Worm (Caenorhabditis elegans) whole organism, L3 larva: ENCODE measurements around the gene H20J04.7.

Source experiments
- ZK546.5 ChIP-seq: sonication (generic microtip); optimal IDR thresholded peaks from 2 replicates; lab custom pipeline; 2017; ENCODE audit warnings: missing biosample characterization, missing genetic modification characterization
- aly-2 ChIP-seq: fragments of 150-350 bp; optimal IDR thresholded peaks from 2 replicates; lab custom pipeline; 2014; ENCODE audit warnings: missing biosample characterization, missing genetic modification characterization
- ama-1 ChIP-seq: fragments of 150-350 bp; optimal IDR thresholded peaks from 2 replicates; lab custom pipeline; 2018
- daf-12 ChIP-seq: fragments of 150-350 bp; optimal IDR thresholded peaks from 2 replicates; lab custom pipeline; 2014; ENCODE audit warnings: missing biosample characterization, missing genetic modification reagents, missing genetic modification characterization
- fos-1 ChIP-seq: fragments of 150-350 bp; optimal IDR thresholded peaks from 2 replicates; lab custom pipeline; 2014; ENCODE audit warnings: missing biosample characterization, missing genetic modification characterization
- lin-39 ChIP-seq: fragments of 150-350 bp; optimal IDR thresholded peaks from 2 replicates; lab custom pipeline; 2018; ENCODE audit warnings: missing biosample characterization, missing genetic modification reagents, missing genetic modification characterization
- nfya-1 ChIP-seq: sonication (generic microtip); optimal IDR thresholded peaks from 2 replicates; lab custom pipeline; 2017; ENCODE audit warnings: missing genetic modification characterization, mild to moderate bottlenecking, missing compliant biosample characterization, antibody characterized with exemption, moderate library complexity; ENCODE audit not compliant: insufficient read depth
- nhr-23 ChIP-seq: fragments of 150-350 bp; optimal IDR thresholded peaks from 2 replicates; lab custom pipeline; 2014; ENCODE audit warnings: missing biosample characterization, missing genetic modification reagents, missing genetic modification characterization
- nhr-237 ChIP-seq: fragments of 150-350 bp; optimal IDR thresholded peaks from 2 replicates; lab custom pipeline; 2014; ENCODE audit warnings: missing biosample characterization, missing genetic modification characterization
- nhr-25 ChIP-seq: sonication (generic microtip); optimal IDR thresholded peaks from 2 replicates; lab custom pipeline; 2017; ENCODE audit warnings: missing biosample characterization, missing genetic modification characterization
- snpc-4 ChIP-seq: fragments of 150-350 bp; optimal IDR thresholded peaks from 2 replicates; lab custom pipeline; 2014; ENCODE audit warnings: missing biosample characterization, missing genetic modification characterization
- unc-62 ChIP-seq: fragments of 150-350 bp; sonication (generic microtip); optimal IDR thresholded peaks from 4 replicates; lab custom pipeline; 2014; ENCODE audit warnings: missing biosample characterization, missing genetic modification reagents, missing genetic modification characterization
- zag-1 ChIP-seq: fragments of 150-350 bp; optimal IDR thresholded peaks from 2 replicates; lab custom pipeline; 2014; ENCODE audit warnings: missing biosample characterization, missing genetic modification characterization

ce11 chrII:4326420-4326819, 28.7 kb downstream of the H20J04.7 start, which contains the start of gene pfd-2:
- TF ChIP-seq aly-2 (no peak), unc-62 (GFP tag; lab: Kevin White, UChicago) (no peak), zag-1 (tag; lab: Kevin White, UChicago) (no peak), nhr-25 (no peak), ama-1 (lab: Kevin White, UChicago) (no peak), lin-39 (tag; lab: Kevin White, UChicago) (no peak), nhr-237 (tag; lab: Kevin White, UChicago) (no peak), nhr-23 (no peak), fos-1 (tag; lab: Kevin White, UChicago) (no peak), daf-12 (tag; lab: Kevin White, UChicago) (no peak), nfya-1 (no peak), snpc-4 (tag; lab: Kevin White, UChicago) (no peak), ZK546.5 (tag; lab: Kevin White, UChicago) (no peak)
